Fruit fly (Drosophila melanogaster): ENCODE measurements around the gene CG7369.

The CG7369 gene

dm6 chr3L:22741389-22742120 lies at the start of gene CG7369 (continued):
- TF ChIP-seq MTF-1 (GFP tag; optimal IDR thresholded peaks at IDR 0.05; ENCODE audit: borderline replicate concordance) (peak; percentile 37), CG9876 (GFP tag; optimal IDR thresholded peaks at IDR 0.05) (peak; percentile 67), kah (GFP tag; optimal IDR thresholded peaks at IDR 0.05) (no peak), CG11695 (GFP tag; IDR thresholded peaks at IDR 0.05) (peak; percentile 75), lmd (GFP tag; IDR thresholded peaks at IDR 0.05) (no peak; the same call in none of the 2 replicates), Trl (optimal IDR thresholded peaks at IDR 0.05) (no peak), Trl (GFP tag; optimal IDR thresholded peaks at IDR 0.05) (peak; percentile 76), CG10274 (GFP tag; optimal IDR thresholded peaks at IDR 0.05) (peak; percentile 62), CG15011 (GFP tag; optimal IDR thresholded peaks at IDR 0.05) (peak; percentile 80), CG2889 (GFP tag; IDR thresholded peaks at IDR 0.05) (peak; percentile 70; the same call in 1 of the 3 replicates), CG9932 (GFP tag; IDR thresholded peaks at IDR 0.05) (peak; percentile 91), CG17612 (GFP tag; IDR thresholded peaks at IDR 0.05) (peak; percentile 63), CG12769 (tag; optimal IDR thresholded peaks at IDR 0.05) (peak; percentile 51), CG6791 (GFP tag; IDR thresholded peaks at IDR 0.05; ENCODE audit: partially characterized antibody) (peak; percentile 57; the same call in 2 of the 3 replicates), CG9215 (GFP tag; IDR thresholded peaks at IDR 0.05) (peak; percentile 89), CG16779 (GFP tag; IDR thresholded peaks at IDR 0.05) (peak; percentile 71), eyg (GFP tag; optimal IDR thresholded peaks at IDR 0.05) (peak; percentile 36), Doc2 (GFP tag; IDR thresholded peaks at IDR 0.05) (peak; percentile 55; the same call in 1 of the 2 replicates), Dll (GFP tag; IDR thresholded peaks at IDR 0.05; ENCODE audit: partially characterized antibody) (peak; percentile 91), ara (GFP tag; IDR thresholded peaks at IDR 0.05) (peak; percentile 67), CG12155 (GFP tag; optimal IDR thresholded peaks at IDR 0.05) (peak; percentile 90), CG2678 (tag; optimal IDR thresholded peaks at IDR 0.05) (peak; percentile 81), Vsx1 (GFP tag; optimal IDR thresholded peaks at IDR 0.05) (peak; percentile 66), sd (tag; optimal IDR thresholded peaks at IDR 0.05) (peak; percentile 61), NfI (GFP tag; optimal IDR thresholded peaks at IDR 0.05) (peak; percentile 83), CG3726 (GFP tag; IDR thresholded peaks at IDR 0.05) (no peak), vfl (GFP tag; optimal IDR thresholded peaks at IDR 0.05) (peak; percentile 84), CG16815 (GFP tag; optimal IDR thresholded peaks at IDR 0.05) (peak; percentile 88), slou (GFP tag; optimal IDR thresholded peaks at IDR 0.05) (peak; percentile 76), ro (GFP tag; IDR thresholded peaks at IDR 0.05) (peak; percentile 45; the same call in 1 of the 2 replicates), CG10431 (GFP tag; optimal IDR thresholded peaks at IDR 0.05) (peak; percentile 73), esg (GFP tag; conservative IDR thresholded peaks at IDR 0.05) (peak; percentile 81), CG13624 (GFP tag; optimal IDR thresholded peaks at IDR 0.05) (peak; percentile 82), CG17359 (tag; optimal IDR thresholded peaks at IDR 0.05) (peak; percentile 65), ab (GFP tag; optimal IDR thresholded peaks at IDR 0.05) (peak; percentile 43), trem (tag; optimal IDR thresholded peaks at IDR 0.05) (peak; percentile 60), ato (GFP tag; IDR thresholded peaks at IDR 0.05; ENCODE audit: partially characterized antibody) (no peak), Med (GFP tag) (peak; percentile 95), ewg (GFP tag; optimal IDR thresholded peaks at IDR 0.05) (peak; percentile 69), crp (GFP tag; optimal IDR thresholded peaks at IDR 0.05) (peak; percentile 34 to 81), nerfin-2 (GFP tag; IDR thresholded peaks at IDR 0.05; ENCODE audit: partially characterized antibody) (peak; percentile 59), CG4404 (GFP tag; IDR thresholded peaks at IDR 0.05) (peak; percentile 86), emc (GFP tag; optimal IDR thresholded peaks at IDR 0.05) (peak; percentile 14), E2f1 (GFP tag; IDR thresholded peaks at IDR 0.05) (peak; percentile 71), Antp (GFP tag; optimal IDR thresholded peaks at IDR 0.05) (peak; percentile 85), CG11093 (GFP tag; IDR thresholded peaks at IDR 0.05) (peak; percentile 66; the same call in 2 of the 3 replicates), CG11723 (GFP tag; optimal IDR thresholded peaks at IDR 0.05) (peak; percentile 83), scrt (GFP tag; optimal IDR thresholded peaks at IDR 0.05) (peak; percentile 53), chm (GFP tag; IDR thresholded peaks at IDR 0.05) (peak; percentile 84)

All from whole organism, embryonic.